Fruit fly (Drosophila melanogaster): ENCODE data around the gene mei-218.

- TF ChIP-seq sage (GFP tag; optimal IDR thresholded peaks at IDR 0.05) (no peak), h (GFP tag; optimal IDR thresholded peaks at IDR 0.05) (no peak), Hr78 (GFP tag; optimal IDR thresholded peaks at IDR 0.05) (no peak), usp (GFP tag; optimal IDR thresholded peaks at IDR 0.05) (no peak), Abd-B (GFP tag; optimal IDR thresholded peaks at IDR 0.05) (no peak), Mio (GFP tag; optimal IDR thresholded peaks at IDR 0.05) (no peak)
Measured at dm6 chrX:17181264-17182198, 38.7 kb upstream of the mei-218 start.
